Fruit fly (Drosophila melanogaster) S2 (cell line): ENCODE measurements around the gene CG15317.

Experiments used
- CG8478 ChIP-seq: fragments of >200 bp; optimal IDR thresholded peaks from 2 replicates; lab custom pipeline; 2018
- CTCF ChIP-seq, 2 experiments: fragments of >200 bp; optimal IDR thresholded peaks; 2 replicates each; lab custom pipeline; 2018

DNA sequence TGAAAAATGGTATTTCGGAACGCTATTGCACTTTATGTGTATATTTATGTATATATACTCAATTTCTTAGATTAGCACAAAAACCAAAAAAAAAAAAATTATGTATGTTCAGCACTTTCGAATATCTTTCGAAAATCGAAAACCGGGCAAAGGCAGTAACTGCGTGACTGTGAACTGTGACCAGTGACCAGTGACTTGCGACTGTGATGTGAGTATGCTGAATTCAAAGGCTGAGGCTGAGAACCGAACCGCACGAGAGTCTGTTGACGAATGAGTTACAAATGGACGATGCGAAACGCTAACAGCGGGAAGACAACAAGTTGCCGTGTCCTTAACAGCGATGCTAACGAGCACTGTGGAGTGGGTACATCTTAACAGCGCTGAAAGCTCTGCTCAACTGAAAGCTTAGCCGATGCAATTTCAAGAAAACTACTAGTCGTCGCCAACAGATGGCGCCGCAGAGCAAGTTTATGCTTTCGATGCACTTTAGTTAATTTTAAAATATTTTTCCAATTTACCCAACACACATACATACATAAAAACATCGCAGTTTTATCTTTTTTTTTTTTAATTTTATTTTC is 5.7 kb downstream of the CG15317 start, which contains the start of gene CG32700:
- peak; percentile 80 to 81 for TF ChIP-seq CTCF (optimal IDR thresholded peaks at IDR 0.05; lab: Kevin White, UChicago)
- no peak for TF ChIP-seq CG8478 (lab: Kevin White, UChicago)
